Worm (Caenorhabditis elegans): ENCODE measurements around the gene nhr-63.

- TF ChIP-seq pha-4 (tag; optimal IDR thresholded peaks at IDR 0.05) (no peak), dox-1 (GFP tag; IDR thresholded peaks at IDR 0.05) (no peak), rpc-1 (optimal IDR thresholded peaks at IDR 0.05) (no peak), rpc-1 (tag; optimal IDR thresholded peaks at IDR 0.05) (no peak), hsf-1 (GFP tag; IDR thresholded peaks at IDR 0.05) (no peak), F10E7.11 (tag; optimal IDR thresholded peaks at IDR 0.05) (no peak), bed-1 (GFP tag; IDR thresholded peaks at IDR 0.05) (no peak), snpc-4 (GFP tag; optimal IDR thresholded peaks at IDR 0.05) (no peak), snpc-4 (tag; optimal IDR thresholded peaks at IDR 0.05) (no peak), K11D2.4 (GFP tag; IDR thresholded peaks at IDR 0.05) (no peak), unc-62 (GFP tag; optimal IDR thresholded peaks at IDR 0.05) (no peak), zfh-2 (GFP tag; conservative IDR thresholded peaks at IDR 0.05) (no peak), ztf-28 (GFP tag; IDR thresholded peaks at IDR 0.05) (no peak)
These were observed 42.9 kb upstream of the nhr-63 start for ce11 chrV:15959456-15959855.
